Fruit fly (Drosophila melanogaster): ENCODE results near the gene glec.

glec gene

dm6 chr3R:21808622-21809347 is 47.3 kb downstream of the glec start (continued):
- TF ChIP-seq nom (GFP tag; optimal IDR thresholded peaks at IDR 0.05) = peak; percentile 22
- peak; percentile 48 for TF ChIP-seq gem (tag; optimal IDR thresholded peaks at IDR 0.05)
- no peak for TF ChIP-seq CG1024 (GFP tag; IDR thresholded peaks at IDR 0.05)
- no peak for TF ChIP-seq twi (tag; optimal IDR thresholded peaks at IDR 0.05)
- no peak for TF ChIP-seq Atf3 (GFP tag; optimal IDR thresholded peaks at IDR 0.05)
- TF ChIP-seq fu2 (GFP tag; optimal IDR thresholded peaks at IDR 0.05) = no peak
- TF ChIP-seq Med (GFP tag) = peak; percentile 57
- TF ChIP-seq CG12104 (GFP tag; optimal IDR thresholded peaks at IDR 0.05) = no peak
- no peak for TF ChIP-seq crol (GFP tag; IDR thresholded peaks at IDR 0.05)

dm6 chr3R:21807264-21807663 is 48.8 kb downstream of the glec start:
- TF ChIP-seq crol (GFP tag; IDR thresholded peaks at IDR 0.05) (peak; percentile 59), sd (tag; optimal IDR thresholded peaks at IDR 0.05) (peak; percentile 13), Med (GFP tag) (no peak), nerfin-1 (tag; optimal IDR thresholded peaks at IDR 0.05) (peak; percentile 68), sqz (GFP tag; optimal IDR thresholded peaks at IDR 0.05) (no peak)
